Fruit fly (Drosophila melanogaster): ENCODE results near the gene CG4553.

The CG4553 gene

dm6 chr3R:25489685-25490084 is 13.0 kb upstream of the CG4553 start (continued):
- TF ChIP-seq Sry-δ (GFP tag; optimal IDR thresholded peaks at IDR 0.05) (peak; percentile 28), crp (GFP tag; optimal IDR thresholded peaks at IDR 0.05) (peak; percentile 26 to 38), emc (GFP tag; optimal IDR thresholded peaks at IDR 0.05) (no peak), CG4424 (GFP tag; optimal IDR thresholded peaks at IDR 0.05) (no peak), pan (optimal IDR thresholded peaks at IDR 0.05) (no peak), pan (GFP tag; optimal IDR thresholded peaks at IDR 0.05 in 1 of 2, IDR thresholded peaks at IDR 0.05 in 1 of 2) (peak in 1 of 2 experiments; percentile 10), GATAe (GFP tag; conservative IDR thresholded peaks at IDR 0.05) (peak; percentile 44; the same call in 1 of the 2 replicates), Doc3 (GFP tag; IDR thresholded peaks at IDR 0.05; ENCODE audit: partially characterized antibody) (peak; percentile 79), knrl (GFP tag; IDR thresholded peaks at IDR 0.05; ENCODE audit: partially characterized antibody) (peak; percentile 73; the same call in 2 of the 3 replicates), onecut (GFP tag; IDR thresholded peaks at IDR 0.05) (no peak), Dll (GFP tag; IDR thresholded peaks at IDR 0.05; ENCODE audit: partially characterized antibody) (peak; percentile 80), CG32532 (GFP tag; IDR thresholded peaks at IDR 0.05) (peak; percentile 42; the same call in 1 of the 2 replicates), gsb (GFP tag; IDR thresholded peaks at IDR 0.05) (no peak), zen (tag; optimal IDR thresholded peaks at IDR 0.05) (no peak), Sry-β (GFP tag; optimal IDR thresholded peaks at IDR 0.05) (peak; percentile 77), dm (GFP tag; optimal IDR thresholded peaks at IDR 0.05) (peak; percentile 20), Trl (optimal IDR thresholded peaks at IDR 0.05) (no peak), Trl (GFP tag; optimal IDR thresholded peaks at IDR 0.05) (no peak), Optix (GFP tag; IDR thresholded peaks at IDR 0.05) (peak; percentile 12; the same call in 1 of the 3 replicates), MESR4 (GFP tag; optimal IDR thresholded peaks at IDR 0.05) (no peak), CG6791 (GFP tag; IDR thresholded peaks at IDR 0.05; ENCODE audit: partially characterized antibody) (peak; percentile 65; the same call in 2 of the 3 replicates), cad (GFP tag; optimal IDR thresholded peaks at IDR 0.05) (peak; percentile 40), Scr (GFP tag; IDR thresholded peaks at IDR 0.05; ENCODE audit: partially characterized antibody) (peak; percentile 77), amos (GFP tag; IDR thresholded peaks at IDR 0.05; ENCODE audit: partially characterized antibody) (peak; percentile 67), E2f2 (GFP tag; IDR thresholded peaks at IDR 0.05) (no peak), CG7963 (GFP tag; IDR thresholded peaks at IDR 0.05; ENCODE audit: partially characterized antibody) (peak; percentile 55; the same call in 2 of the 3 replicates), tna (GFP tag; IDR thresholded peaks at IDR 0.05; ENCODE audit: partially characterized antibody) (peak; percentile 52; the same call in 1 of the 2 replicates), CG14441 (GFP tag; IDR thresholded peaks at IDR 0.05) (peak; percentile 26; the same call in 1 of the 2 replicates), Abd-B (GFP tag; optimal IDR thresholded peaks at IDR 0.05) (peak; percentile 26), Side (GFP tag; optimal IDR thresholded peaks at IDR 0.05) (peak; percentile 4), pum (GFP tag; optimal IDR thresholded peaks at IDR 0.05) (peak; percentile 24), CG13287 (GFP tag; IDR thresholded peaks at IDR 0.05; ENCODE audit: partially characterized antibody) (peak; percentile 52), Bgb (GFP tag; IDR thresholded peaks at IDR 0.05; ENCODE audit: partially characterized antibody) (peak; percentile 67), gro (GFP tag; optimal IDR thresholded peaks at IDR 0.05) (no peak), seq (GFP tag; IDR thresholded peaks at IDR 0.05) (no peak), sna (GFP tag; IDR thresholded peaks at IDR 0.05; ENCODE audit: partially characterized antibody) (0 out of 2 replicates have a peak, but pooled peaks have one; percentile 38), Dip2 (GFP tag; IDR thresholded peaks at IDR 0.05) (no peak), HmgD (GFP tag; optimal IDR thresholded peaks at IDR 0.05) (no peak), pnt (GFP tag; optimal IDR thresholded peaks at IDR 0.05) (no peak), CG42726 (GFP tag; IDR thresholded peaks at IDR 0.05; ENCODE audit: partially characterized antibody) (0 out of 2 replicates have a peak, but pooled peaks have one; percentile 21), BEAF-32 (GFP tag; optimal IDR thresholded peaks at IDR 0.05) (peak; percentile 72), bbx (GFP tag; IDR thresholded peaks at IDR 0.05; ENCODE audit: partially characterized antibody) (peak; percentile 77; the same call in 1 of the 2 replicates), CG2199 (GFP tag; IDR thresholded peaks at IDR 0.05) (0 out of 3 replicates have a peak, but pooled peaks have one; percentile 30), unc-4 (GFP tag; IDR thresholded peaks at IDR 0.05; ENCODE audit: partially characterized antibody) (peak; percentile 51), sisA (GFP tag; IDR thresholded peaks at IDR 0.05) (0 out of 2 replicates have a peak, but pooled peaks have one; percentile 18), Ets65A (GFP tag) (peak; percentile 38), CG34224 (GFP tag; IDR thresholded peaks at IDR 0.05; ENCODE audit: partially characterized antibody) (peak; percentile 69), hbn (GFP tag; IDR thresholded peaks at IDR 0.05; ENCODE audit: partially characterized antibody) (peak; percentile 71), vnd (GFP tag; IDR thresholded peaks at IDR 0.05; ENCODE audit: partially characterized antibody) (peak; percentile 70)

All from whole organism, embryonic.